Worm (Caenorhabditis elegans) whole organism, midembryonic: Measurements from ENCODE around the gene F19B10.5.

ENCODE experiments used
- T22C8.4 ChIP-seq: fragments of 200-800 bp; sonication (Bioruptor generic); IDR thresholded peaks from 2 replicates; pipeline ENCODE4 v1.3.6; 2022; ENCODE audit warnings: missing genetic modification characterization, missing compliant biosample characterization
- cog-1 ChIP-seq: sonication (generic microtip); optimal IDR thresholded peaks from 2 replicates; lab custom pipeline; 2016; ENCODE audit warnings: missing genetic modification characterization, missing compliant biosample characterization
- flt-1 ChIP-seq: fragments of 200-800 bp; sonication (Bioruptor generic); IDR thresholded peaks from 2 replicates; pipeline ENCODE4 v1.3.6; 2022; ENCODE audit warnings: missing genetic modification characterization, missing compliant biosample characterization
- klf-2 ChIP-seq: fragments of 200-800 bp; sonication (Bioruptor generic); conservative IDR thresholded peaks from 2 replicates; pipeline ENCODE4 v1.3.6; 2022; ENCODE audit warnings: missing genetic modification reagents, missing genetic modification characterization, missing compliant biosample characterization
- med-1 ChIP-seq: sonication (generic microtip); optimal IDR thresholded peaks from 2 replicates; lab custom pipeline; 2017; ENCODE audit warnings: missing genetic modification characterization, mild to moderate bottlenecking, missing compliant biosample characterization, antibody characterized with exemption, missing genetic modification reagents; ENCODE audit not compliant: insufficient read depth
- ref-1 ChIP-seq: fragments of 200-800 bp; sonication (Bioruptor generic); conservative IDR thresholded peaks from 2 replicates; pipeline ENCODE4 v1.3.6; 2022; ENCODE audit warnings: missing genetic modification reagents, missing genetic modification characterization, missing compliant biosample characterization
- ztf-23 ChIP-seq: fragments of 200-800 bp; sonication (Bioruptor generic); IDR thresholded peaks from 2 replicates; pipeline ENCODE4 v1.3.6; 2022; ENCODE audit warnings: missing genetic modification reagents, missing genetic modification characterization, missing compliant biosample characterization

DNA sequence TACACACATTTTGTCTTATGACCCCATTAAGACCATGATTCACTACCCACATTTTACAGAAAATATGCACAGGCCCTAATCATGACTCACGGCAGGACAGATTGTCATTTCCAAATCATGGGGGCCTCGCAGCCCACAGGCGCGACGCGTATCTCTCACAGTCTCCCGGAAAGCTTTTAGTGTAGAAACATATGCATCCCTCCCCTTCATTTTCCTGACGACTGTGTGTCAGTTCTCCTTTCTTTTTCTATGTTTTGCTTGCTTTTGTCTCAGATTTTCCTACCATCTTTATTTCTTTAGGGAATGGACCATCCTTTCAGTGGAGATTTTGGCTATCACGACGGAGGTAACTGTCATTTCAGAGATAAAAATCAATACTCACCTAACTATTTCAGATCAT lies 14.3 kb upstream of the F19B10.5 start, which contains the start of gene M151.1:
- TF ChIP-seq ref-1 (GFP tag; lab: Robert Waterston, UW) (no peak), ztf-23 (GFP tag; lab: Robert Waterston, UW) (no peak), klf-2 (no peak), flt-1 (GFP tag; lab: Robert Waterston, UW) (no peak), cog-1 (no peak), T22C8.4 (GFP tag; lab: Robert Waterston, UW) (no peak), med-1 (GFP tag; lab: Kevin White, UChicago) (no peak)
